Worm (Caenorhabditis elegans): ENCODE results near the gene sri-38.
A peak's percentile ranks its signal among the peaks of the same experiment; 100 is the strongest.

Gene sri-38

ce11 chrII:2610202-2610912, at the start of gene sri-38:
sri-38 (plus strand) TSS chrII:2610862.
- TF ChIP-seq bed-1 (GFP tag; IDR thresholded peaks at IDR 0.05) (no peak), mxl-1 (tag; optimal IDR thresholded peaks at IDR 0.05) (no peak), attf-3 (GFP tag; conservative IDR thresholded peaks at IDR 0.05) (no peak), rcor-1 (GFP tag; IDR thresholded peaks at IDR 0.05) (no peak), F23B12.7 (tag; optimal IDR thresholded peaks at IDR 0.05; ENCODE audit: insufficient read depth) (no peak), unc-62 (GFP tag; optimal IDR thresholded peaks at IDR 0.05) (no peak), him-1 (tag; optimal IDR thresholded peaks at IDR 0.05) (no peak), hlh-26 (GFP tag; conservative IDR thresholded peaks at IDR 0.05) (no peak), cebp-1 (GFP tag; IDR thresholded peaks at IDR 0.05) (no peak), cebp-1 (tag; optimal IDR thresholded peaks at IDR 0.05) (no peak), nhr-80 (tag; optimal IDR thresholded peaks at IDR 0.05) (peak; percentile 67), nhr-90 (tag; optimal IDR thresholded peaks at IDR 0.05) (no peak), zfh-2 (GFP tag; conservative IDR thresholded peaks at IDR 0.05) (0 out of 2 replicates have a peak, but pooled peaks have one; percentile 54), ztf-3 (GFP tag; optimal IDR thresholded peaks at IDR 0.05) (no peak), B0336.3 (GFP tag; IDR thresholded peaks at IDR 0.05) (no peak), Y95B8A.8 (GFP tag; IDR thresholded peaks at IDR 0.05) (no peak), ztf-26 (tag; optimal IDR thresholded peaks at IDR 0.05) (no peak), nhr-27 (tag; optimal IDR thresholded peaks at IDR 0.05) (no peak), dox-1 (GFP tag; IDR thresholded peaks at IDR 0.05) (peak; percentile 63; the same call in 1 of the 2 replicates), lin-35 (GFP tag; optimal IDR thresholded peaks at IDR 0.05) (no peak), atf-7 (tag; optimal IDR thresholded peaks at IDR 0.05) (peak; percentile 56), ets-4 (GFP tag; optimal IDR thresholded peaks at IDR 0.05) (no peak), mel-28 (tag; optimal IDR thresholded peaks at IDR 0.05; ENCODE audit: borderline replicate concordance) (no peak), repo-1 (tag; optimal IDR thresholded peaks at IDR 0.05) (no peak), rec-8 (tag; optimal IDR thresholded peaks at IDR 0.05) (no peak), pha-4 (tag; optimal IDR thresholded peaks at IDR 0.05) (no peak), madf-8 (GFP tag; conservative IDR thresholded peaks at IDR 0.05) (no peak)

ce11 chrII:2563973-2564372, 46.7 kb upstream of the sri-38 start, which contains the start of gene nep-18:
nep-18 (minus strand) TSS chrII:2564073.
- no peak for TF ChIP-seq madf-6 (GFP tag; IDR thresholded peaks at IDR 0.05)

ce11 chrII:2564899-2565298, 45.8 kb upstream of the sri-38 start, which contains the start of gene usp-39:
usp-39 (plus strand) TSS chrII:2565275.
- TF ChIP-seq lin-54 (GFP tag; optimal IDR thresholded peaks at IDR 0.05) (peak; percentile 84), snpc-1.1 (tag; optimal IDR thresholded peaks at IDR 0.05; ENCODE audit: insufficient read depth) (peak; percentile 45), nfyb-1 (GFP tag; IDR thresholded peaks at IDR 0.05) (0 out of 2 replicates have a peak, but pooled peaks have one; percentile 36), Y79H2A.3 (GFP tag; conservative IDR thresholded peaks at IDR 0.05) (no peak), F22D6.2 (tag; optimal IDR thresholded peaks at IDR 0.05) (no peak), madf-8 (GFP tag; conservative IDR thresholded peaks at IDR 0.05) (peak; percentile 43), pbrm-1 (GFP tag; IDR thresholded peaks at IDR 0.05) (0 out of 2 replicates have a peak, but pooled peaks have one; percentile 33), K12H6.12 (tag; optimal IDR thresholded peaks at IDR 0.05) (no peak), K11D2.4 (GFP tag; IDR thresholded peaks at IDR 0.05) (peak; percentile 54; the same call in 1 of the 2 replicates), mes-4 (tag; optimal IDR thresholded peaks at IDR 0.05) (no peak), cebp-1 (GFP tag; IDR thresholded peaks at IDR 0.05) (no peak), cebp-1 (tag; optimal IDR thresholded peaks at IDR 0.05) (peak; percentile 66), gei-17 (GFP tag; optimal IDR thresholded peaks at IDR 0.05) (peak; percentile 39), lin-35 (GFP tag; optimal IDR thresholded peaks at IDR 0.05) (peak in 1 of 3 experiments; percentile 89), snpc-4 (GFP tag; optimal IDR thresholded peaks at IDR 0.05) (peak; percentile 60), snpc-4 (tag; optimal IDR thresholded peaks at IDR 0.05) (peak in 1 of 4 experiments; percentile 54), D2030.7 (GFP tag; IDR thresholded peaks at IDR 0.05) (peak; percentile 60), attf-5 (GFP tag; optimal IDR thresholded peaks at IDR 0.05) (no peak), mcd-1 (GFP tag; IDR thresholded peaks at IDR 0.05) (peak; percentile 85), egl-18 (GFP tag; IDR thresholded peaks at IDR 0.05) (no peak), Y56A3A.18 (GFP tag; IDR thresholded peaks at IDR 0.05) (0 out of 2 replicates have a peak, but pooled peaks have one; percentile 60)

All from whole organism, young adult.